Fruit fly (Drosophila melanogaster) whole organism, wandering third instar larva: ENCODE data around the gene CG32248.

Experiments used
- Abd-B ChIP-seq: fragments of >200 bp; optimal IDR thresholded peaks from 2 replicates; lab custom pipeline; 2017; ENCODE audit warnings: missing biosample characterization, missing genetic modification characterization
- Dfd ChIP-seq: fragments of >200 bp; optimal IDR thresholded peaks from 2 replicates; lab custom pipeline; 2017; ENCODE audit warnings: missing biosample characterization, missing genetic modification characterization
- brk ChIP-seq: fragments of 200-800 bp; sonication (Bioruptor generic); optimal IDR thresholded peaks from 2 replicates; lab custom pipeline; 2016; ENCODE audit warnings: missing biosample characterization, mild to moderate bottlenecking, missing genetic modification characterization
- dsf ChIP-seq: sonication (Bioruptor generic); optimal IDR thresholded peaks from 2 replicates; lab custom pipeline; 2016; ENCODE audit warnings: missing biosample characterization, missing genetic modification characterization, borderline replicate concordance
- psq ChIP-seq: fragments of 200-800 bp; sonication (Bioruptor generic); optimal IDR thresholded peaks from 3 replicates; lab custom pipeline; 2017; ENCODE audit warnings: missing biosample characterization, mild to moderate bottlenecking, missing genetic modification characterization, moderate library complexity

dm6 chr3L:4493609-4494008 lies 22.1 kb downstream of the CG32248 start:
- TF ChIP-seq Dfd (GFP tag; lab: Kevin White, UChicago) = no peak
- no peak for TF ChIP-seq dsf (GFP tag; lab: Kevin White, UChicago)
- no peak for TF ChIP-seq brk (GFP tag; lab: Kevin White, UChicago)
- no peak for TF ChIP-seq Abd-B (GFP tag; lab: Kevin White, UChicago)
- TF ChIP-seq psq (GFP tag; lab: Kevin White, UChicago) = no peak
